Worm (Caenorhabditis elegans): Measurements from ENCODE around the gene H40L08.1.

DNA sequence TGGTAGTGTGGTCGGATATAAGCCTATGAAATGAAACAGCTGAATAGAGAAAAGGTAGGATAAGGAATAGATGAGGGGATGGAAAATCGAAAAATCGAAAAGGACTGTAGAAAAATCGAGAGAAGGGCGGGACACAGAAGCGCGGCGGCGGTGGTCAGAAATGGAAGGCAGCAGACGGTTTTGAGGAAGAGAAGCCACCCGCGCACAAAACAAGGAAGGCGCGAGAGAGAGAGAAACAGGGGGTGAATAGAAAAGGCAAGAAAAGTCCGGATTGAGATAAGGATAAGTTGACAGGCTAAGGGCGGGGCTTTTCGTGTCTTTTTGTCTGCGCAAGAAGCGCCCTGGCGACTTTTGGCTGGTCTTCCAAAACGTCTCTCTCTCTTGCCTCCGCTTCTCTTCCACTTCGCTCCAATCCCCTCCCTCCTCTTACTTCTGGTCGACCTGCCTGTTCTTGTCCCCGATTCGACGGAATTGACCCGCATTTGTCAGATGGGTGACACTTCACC is 23.9 kb upstream of the H40L08.1 start, which contains the start of gene mlt-9:
- no peak for TF ChIP-seq snpc-4 (GFP tag; optimal IDR thresholded peaks at IDR 0.05)
- no peak for TF ChIP-seq snpc-4 (tag; optimal IDR thresholded peaks at IDR 0.05)
- TF ChIP-seq rec-8 (tag; optimal IDR thresholded peaks at IDR 0.05): no peak
- no peak for TF ChIP-seq mes-4 (tag; optimal IDR thresholded peaks at IDR 0.05)
- TF ChIP-seq ceh-27 (GFP tag; optimal IDR thresholded peaks at IDR 0.05): no peak
- no peak for TF ChIP-seq unc-62 (GFP tag; optimal IDR thresholded peaks at IDR 0.05)
- no peak for TF ChIP-seq B0261.1 (tag; optimal IDR thresholded peaks at IDR 0.05)
- TF ChIP-seq K11D2.4 (GFP tag; IDR thresholded peaks at IDR 0.05): no peak
